Worm (Caenorhabditis elegans) whole organism, L3 larva: Measurements from ENCODE around the gene nspb-12.

Experiments
- unc-62 ChIP-seq: fragments of 150-350 bp; sonication (generic microtip); optimal IDR thresholded peaks from 4 replicates; lab custom pipeline; 2014; ENCODE audit warnings: missing biosample characterization, missing genetic modification reagents, missing genetic modification characterization
- zag-1 ChIP-seq: fragments of 150-350 bp; optimal IDR thresholded peaks from 2 replicates; lab custom pipeline; 2014; ENCODE audit warnings: missing biosample characterization, missing genetic modification characterization

DNA sequence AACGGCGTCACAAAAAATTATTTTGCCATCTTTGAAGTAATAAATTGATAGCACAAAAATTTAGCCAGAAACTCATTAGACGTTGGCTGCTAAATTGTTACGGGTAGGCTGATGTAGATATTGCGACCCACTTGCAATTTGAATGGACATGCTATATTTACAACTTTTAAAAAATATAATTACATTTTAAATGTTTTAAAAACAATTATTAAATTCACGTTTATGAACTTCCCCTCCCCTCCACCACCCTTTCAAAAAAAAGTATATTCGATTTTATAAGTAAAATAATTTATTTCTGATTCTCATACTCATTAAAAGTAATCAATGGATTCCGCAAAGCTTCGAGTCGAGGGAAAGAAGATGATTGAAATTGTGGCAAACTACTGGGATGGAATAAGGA, 46.1 kb upstream of the nspb-12 start, which contains the start of gene basl-1:
- no peak for TF ChIP-seq zag-1
- TF ChIP-seq unc-62 (GFP tag; lab: Kevin White, UChicago), result no peak
